Worm (Caenorhabditis elegans) whole organism, L1 larva: ENCODE data around the gene trpp-4.

Experiments
- C04F5.9 ChIP-seq: sonication (generic microtip); optimal IDR thresholded peaks from 2 replicates; lab custom pipeline; 2016; ENCODE audit warnings: missing genetic modification characterization, missing compliant biosample characterization
- C16A3.4 ChIP-seq: fragments of 150-350 bp; optimal IDR thresholded peaks from 2 replicates; lab custom pipeline; 2014; ENCODE audit warnings: missing biosample characterization, missing genetic modification characterization
- C34B4.2 ChIP-seq: sonication (generic microtip); optimal IDR thresholded peaks from 2 replicates; lab custom pipeline; 2017; ENCODE audit warnings: mild to moderate bottlenecking, missing genetic modification characterization, missing compliant biosample characterization
- blmp-1 ChIP-seq: fragments of 150-350 bp; optimal IDR thresholded peaks from 2 replicates; lab custom pipeline; 2014; ENCODE audit warnings: missing biosample characterization, missing genetic modification characterization
- ceh-63 ChIP-seq: fragments of 200-800 bp; sonication (Bioruptor generic); optimal IDR thresholded peaks from 2 replicates; lab custom pipeline; 2018; ENCODE audit warnings: mild to moderate bottlenecking, missing genetic modification characterization, missing compliant biosample characterization
- dpl-1 ChIP-seq, 3 experiments: fragments of 150-350 bp in 2 of 3; sonication (generic microtip) in 1 of 3; optimal IDR thresholded peaks; 2 replicates each; lab custom pipeline; 2014 to 2017; ENCODE audit warnings: missing biosample characterization in 3 of 3, missing genetic modification characterization in 3 of 3, missing genetic modification reagents in 3 of 3
- dsc-1 ChIP-seq: sonication (generic microtip); optimal IDR thresholded peaks from 2 replicates; lab custom pipeline; 2016; ENCODE audit warnings: mild to moderate bottlenecking, missing genetic modification characterization, missing compliant biosample characterization
- efl-1 ChIP-seq, 4 experiments: fragments of 150-350 bp; optimal IDR thresholded peaks in 3 of 4; peaks in 1 of 4; 1 replicate in 1 of 4; 2 replicates in 3 of 4; lab custom pipeline; 2014; ENCODE audit warnings: missing biosample characterization in 2 of 4, missing genetic modification characterization in 2 of 4, missing genetic modification reagents in 2 of 4
- egl-13 ChIP-seq: sonication (generic microtip); optimal IDR thresholded peaks from 2 replicates; lab custom pipeline; 2016; ENCODE audit warnings: missing genotype, missing genetic modification reagents, missing genetic modification characterization, missing compliant biosample characterization
- elt-2 ChIP-seq: sonication (generic microtip); optimal IDR thresholded peaks from 2 replicates; lab custom pipeline; 2016; ENCODE audit warnings: missing genetic modification characterization, mild to moderate bottlenecking, inconsistent platforms, missing compliant biosample characterization, missing genetic modification reagents
- elt-3 ChIP-seq, 6 experiments: fragments of 150-350 bp in 1 of 6; sonication (generic microtip); optimal IDR thresholded peaks; 2 replicates each; lab custom pipeline; 2017 to 2018; ENCODE audit warnings: missing biosample characterization in 6 of 6, missing genetic modification characterization in 6 of 6, inconsistent platforms in 1 of 6
- fkh-10 ChIP-seq: sonication (generic microtip); optimal IDR thresholded peaks from 2 replicates; lab custom pipeline; 2017; ENCODE audit warnings: missing biosample characterization, missing genetic modification reagents, missing genetic modification characterization
- fkh-4 ChIP-seq: sonication (generic microtip); optimal IDR thresholded peaks from 2 replicates; lab custom pipeline; 2016; ENCODE audit warnings: missing compliant biosample characterization, missing genetic modification characterization, borderline replicate concordance
- fkh-8 ChIP-seq: sonication (generic microtip); optimal IDR thresholded peaks from 2 replicates; lab custom pipeline; 2016; ENCODE audit warnings: mild to moderate bottlenecking, missing genetic modification characterization, missing compliant biosample characterization
- grh-1 ChIP-seq: fragments of 200-800 bp; sonication (Bioruptor generic); IDR thresholded peaks from 2 replicates; pipeline ENCODE4 v1.3.6; 2022; ENCODE audit warnings: missing genetic modification reagents, missing genetic modification characterization, missing compliant biosample characterization
- hlh-4 ChIP-seq: sonication (generic microtip); optimal IDR thresholded peaks from 2 replicates; lab custom pipeline; 2016; ENCODE audit warnings: mild to moderate bottlenecking, missing genetic modification characterization, missing compliant biosample characterization
- jun-1 ChIP-seq: fragments of 150-350 bp; optimal IDR thresholded peaks from 2 replicates; lab custom pipeline; 2014; ENCODE audit warnings: missing biosample characterization, missing genetic modification reagents, missing genetic modification characterization
- lin-13 ChIP-seq: fragments of 150-350 bp; optimal IDR thresholded peaks from 2 replicates; lab custom pipeline; 2014; ENCODE audit warnings: missing biosample characterization, missing genetic modification reagents, missing genetic modification characterization
- lin-14 ChIP-seq: fragments of 200-800 bp; sonication (Bioruptor generic); optimal IDR thresholded peaks from 2 replicates; lab custom pipeline; 2018; ENCODE audit warnings: mild to moderate bottlenecking, missing genetic modification characterization, moderate library complexity, missing compliant biosample characterization
- lin-15B ChIP-seq: fragments of 150-350 bp; sonication (generic microtip); optimal IDR thresholded peaks from 3 replicates; lab custom pipeline; 2014; ENCODE audit warnings: missing biosample characterization, missing genetic modification characterization
- lin-35 ChIP-seq, 2 experiments: fragments of 150-350 bp; optimal IDR thresholded peaks; 2 replicates each; lab custom pipeline; 2014; ENCODE audit warnings: missing biosample characterization in 2 of 2, missing genetic modification characterization in 2 of 2, missing genetic modification reagents in 2 of 2
- lsy-2 ChIP-seq, 2 experiments: fragments of 150-350 bp; optimal IDR thresholded peaks; 2 replicates each; lab custom pipeline; 2014; ENCODE audit warnings: missing biosample characterization in 2 of 2, missing genetic modification characterization in 2 of 2
- mep-1 ChIP-seq: fragments of 150-350 bp; optimal IDR thresholded peaks from 2 replicates; lab custom pipeline; 2014; ENCODE audit warnings: missing biosample characterization, missing genetic modification characterization
- nhr-11 ChIP-seq: fragments of 150-350 bp; optimal IDR thresholded peaks from 2 replicates; lab custom pipeline; 2014; ENCODE audit warnings: missing biosample characterization, missing genetic modification characterization
- nhr-20 ChIP-seq: sonication (generic microtip); optimal IDR thresholded peaks from 2 replicates; lab custom pipeline; 2016; ENCODE audit warnings: mild to moderate bottlenecking, missing genetic modification characterization, missing compliant biosample characterization
- nhr-28 ChIP-seq: fragments of 150-350 bp; optimal IDR thresholded peaks from 2 replicates; lab custom pipeline; 2014; ENCODE audit warnings: missing biosample characterization, missing genetic modification characterization
- nhr-47 ChIP-seq: sonication (generic microtip); optimal IDR thresholded peaks from 2 replicates; lab custom pipeline; 2016; ENCODE audit warnings: mild to moderate bottlenecking, missing genetic modification characterization, moderate library complexity, missing compliant biosample characterization
- nhr-71 ChIP-seq: sonication (generic microtip); optimal IDR thresholded peaks from 2 replicates; lab custom pipeline; 2016; ENCODE audit warnings: mild to moderate bottlenecking, missing genetic modification characterization, moderate library complexity, missing compliant biosample characterization
- nhr-77 ChIP-seq: fragments of 150-350 bp; optimal IDR thresholded peaks from 2 replicates; lab custom pipeline; 2014; ENCODE audit warnings: missing biosample characterization, missing genetic modification characterization
- nhr-85 ChIP-seq: sonication (generic microtip); peaks from one replicate; lab custom pipeline; 2016; ENCODE audit warnings: missing genetic modification characterization, inconsistent platforms, missing compliant biosample characterization
- nhr-90 ChIP-seq: sonication (generic microtip); optimal IDR thresholded peaks from 2 replicates; lab custom pipeline; 2016; ENCODE audit warnings: mild to moderate bottlenecking, missing genetic modification characterization, missing compliant biosample characterization; ENCODE audit not compliant: poor library complexity
- pqm-1 ChIP-seq: sonication (generic microtip); optimal IDR thresholded peaks from 3 replicates; lab custom pipeline; 2017; ENCODE audit warnings: missing biosample characterization, missing genetic modification characterization
- rnt-1 ChIP-seq: sonication (generic microtip); optimal IDR thresholded peaks from 2 replicates; lab custom pipeline; 2016; ENCODE audit warnings: mild to moderate bottlenecking, missing genetic modification characterization, moderate library complexity, missing compliant biosample characterization
- snu-23 ChIP-seq: sonication (generic microtip); optimal IDR thresholded peaks from 2 replicates; lab custom pipeline; 2016; ENCODE audit warnings: missing genetic modification characterization, missing compliant biosample characterization
- swsn-7 ChIP-seq: sonication (generic microtip); optimal IDR thresholded peaks from 2 replicates; lab custom pipeline; 2016; ENCODE audit warnings: missing genetic modification characterization, missing compliant biosample characterization
- tbx-2 ChIP-seq: sonication (generic microtip); optimal IDR thresholded peaks from 2 replicates; lab custom pipeline; 2016; ENCODE audit warnings: missing genetic modification characterization, missing compliant biosample characterization
- tlp-1 ChIP-seq: fragments of 150-350 bp; optimal IDR thresholded peaks from 2 replicates; lab custom pipeline; 2014; ENCODE audit warnings: missing biosample characterization, missing genetic modification characterization
- zag-1 ChIP-seq: fragments of 150-350 bp; optimal IDR thresholded peaks from 2 replicates; lab custom pipeline; 2014; ENCODE audit warnings: missing biosample characterization, missing genetic modification characterization

The trpp-4 gene

ce11 chrV:9391959-9392358 is 8.2 kb upstream of the trpp-4 start (continued):
- TF ChIP-seq lin-14 (peak; percentile 20), lsy-2 (tag; optimal IDR thresholded peaks at IDR 0.05; lab: Kevin White, UChicago) (no peak), blmp-1 (tag; lab: Kevin White, UChicago) (no peak), C04F5.9 (tag; lab: Kevin White, UChicago) (no peak), snu-23 (GFP tag; lab: Kevin White, UChicago) (peak; percentile 22), C16A3.4 (no peak), swsn-7 (tag; lab: Kevin White, UChicago) (no peak), nhr-85 (peak; percentile 9), efl-1 (optimal IDR thresholded peaks at IDR 0.05; lab: Kevin White, UChicago) (peak in 1 of 2 experiments; percentile 25), efl-1 (GFP tag; optimal IDR thresholded peaks at IDR 0.05 in 1 of 2; lab: Kevin White, UChicago) (no peak)

ce11 chrV:9394938-9395639 is 5.0 kb upstream of the trpp-4 start:
- TF ChIP-seq tlp-1 (tag; lab: Kevin White, UChicago) (no peak), lin-14 (peak; percentile 43), fkh-4 (tag; lab: Kevin White, UChicago) (no peak), lin-15B (tag; lab: Kevin White, UChicago) (no peak), egl-13 (tag; lab: Kevin White, UChicago) (no peak), jun-1 (no peak), elt-2 (tag; lab: Kevin White, UChicago) (no peak), nhr-20 (no peak), blmp-1 (tag; lab: Kevin White, UChicago) (peak; percentile 62), elt-3 (tag; optimal IDR thresholded peaks at IDR 0.05; lab: Kevin White, UChicago) (no peak), dsc-1 (peak; percentile 55), grh-1 (GFP tag; lab: Robert Waterston, UW) (no peak), nhr-85 (peak; percentile 58), fkh-8 (peak; percentile 28), zag-1 (tag; lab: Kevin White, UChicago) (no peak), lin-13 (GFP tag; lab: Kevin White, UChicago) (no peak), tbx-2 (tag; lab: Kevin White, UChicago) (no peak), lin-35 (GFP tag; optimal IDR thresholded peaks at IDR 0.05; lab: Kevin White, UChicago) (no peak), nhr-28 (tag; lab: Kevin White, UChicago) (no peak)

- TF ChIP-seq snu-23 (GFP tag; lab: Kevin White, UChicago), result peak; percentile 55
- TF ChIP-seq lsy-2 (tag; optimal IDR thresholded peaks at IDR 0.05; lab: Kevin White, UChicago), result peak in 1 of 2 experiments; percentile 17
- no peak for TF ChIP-seq pqm-1 (tag; lab: Kevin White, UChicago)
- peak; percentile 48 for TF ChIP-seq nhr-77
- peak; percentile 35 for TF ChIP-seq rnt-1 (tag; lab: Kevin White, UChicago)
- peak in 1 of 2 experiments; percentile 22 for TF ChIP-seq efl-1 (optimal IDR thresholded peaks at IDR 0.05; lab: Kevin White, UChicago)
- peak in 1 of 2 experiments; percentile 26 for TF ChIP-seq efl-1 (GFP tag; optimal IDR thresholded peaks at IDR 0.05 in 1 of 2; lab: Kevin White, UChicago)
- peak; percentile 12 for TF ChIP-seq swsn-7 (tag; lab: Kevin White, UChicago)
- TF ChIP-seq ceh-63 (GFP tag; lab: Kevin White, UChicago), result no peak
- no peak for TF ChIP-seq nhr-11 (tag; lab: Kevin White, UChicago)
- no peak for TF ChIP-seq dsc-1
- TF ChIP-seq mep-1, result no peak
- no peak for TF ChIP-seq C34B4.2 (tag; lab: Kevin White, UChicago)
- peak; percentile 30 for TF ChIP-seq lin-14
- peak; percentile 31 for TF ChIP-seq nhr-20
- peak; percentile 17 for TF ChIP-seq C16A3.4
- TF ChIP-seq nhr-47, result peak; percentile 13
- peak; percentile 21 for TF ChIP-seq nhr-90
- peak in 2 of 3 experiments; percentile 5 to 14 for TF ChIP-seq dpl-1 (GFP tag; optimal IDR thresholded peaks at IDR 0.05; lab: Kevin White, UChicago)
- TF ChIP-seq, all 84 proteins: peak for 12
Observed at ce11 chrV:9406890-9407289, 6.8 kb downstream of the trpp-4 start.

DNA sequence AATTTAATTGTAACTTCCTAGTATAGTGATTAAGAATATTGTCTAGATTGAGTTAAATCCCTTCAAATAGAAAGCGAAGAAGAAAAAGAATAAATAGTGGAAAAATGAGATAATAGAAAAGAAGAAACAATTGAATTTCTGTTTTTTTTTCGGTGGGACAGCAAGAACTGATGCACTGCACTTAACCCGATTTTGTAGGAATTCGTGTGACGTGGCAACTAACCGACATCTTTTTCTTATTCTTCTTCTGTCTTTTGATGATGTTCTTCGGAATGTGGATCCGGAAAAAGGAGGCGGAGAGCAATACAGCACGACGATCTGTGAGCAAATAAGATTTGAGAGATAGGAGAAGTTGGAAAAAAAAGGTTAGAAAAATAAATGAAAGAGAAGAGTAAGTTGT is 8.7 kb downstream of the trpp-4 start:
- TF ChIP-seq hlh-4 (tag; lab: Kevin White, UChicago), result no peak
- TF ChIP-seq lin-14, result peak; percentile 63
- peak; percentile 81 for TF ChIP-seq fkh-10 (GFP tag; lab: Kevin White, UChicago)
- TF ChIP-seq tbx-2 (tag; lab: Kevin White, UChicago), result peak; percentile 45
- peak; percentile 12 for TF ChIP-seq nhr-71 (tag; lab: Kevin White, UChicago)
